Worm (Caenorhabditis elegans): ENCODE results near the gene F55A11.11.

Gene F55A11.11

DNA sequence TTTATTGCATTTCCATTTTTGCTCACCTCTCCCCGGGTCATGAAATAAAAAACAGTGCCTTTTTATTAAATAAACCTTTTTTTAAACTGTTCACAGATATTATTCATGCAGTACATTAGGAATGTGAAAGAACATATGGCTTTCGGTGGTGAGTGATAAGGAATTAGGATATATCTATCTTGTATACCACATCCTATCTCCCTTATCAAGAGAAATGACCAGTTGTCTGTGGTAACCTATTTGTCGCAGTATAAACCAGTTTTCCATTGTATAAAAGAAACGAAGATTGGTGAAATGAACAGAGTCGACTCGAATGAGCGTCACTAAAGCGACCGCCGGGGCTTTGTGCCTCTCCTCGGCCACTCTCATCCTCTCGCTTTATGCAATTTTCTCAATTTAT lies 46.3 kb downstream of the F55A11.11 start, which contains the start of gene col-158:
col-158 (plus strand) TSS at position 301 of the 400 bp plus-strand sequence.
- TF ChIP-seq saeg-2 (GFP tag; IDR thresholded peaks at IDR 0.05) (no peak), unc-62 (GFP tag; optimal IDR thresholded peaks at IDR 0.05 in 1 of 2) (peak in 1 of 2 experiments; percentile 78), unc-62 (tag; optimal IDR thresholded peaks at IDR 0.05) (no peak)

ce11 chrV:11833319-11833718 lies 50.4 kb downstream of the F55A11.11 start, which contains the start of gene pho-8:
TSS of gene pho-8 (plus strand) at chrV:11833619.
- no peak for TF ChIP-seq snpc-4 (tag; optimal IDR thresholded peaks at IDR 0.05)
- no peak for TF ChIP-seq ceh-62 (tag; optimal IDR thresholded peaks at IDR 0.05)
- no peak for TF ChIP-seq ceh-28 (tag; optimal IDR thresholded peaks at IDR 0.05)
- no peak for TF ChIP-seq nhr-102 (tag; optimal IDR thresholded peaks at IDR 0.05)
